Worm (Caenorhabditis elegans): ENCODE results near the gene gana-1.

DNA sequence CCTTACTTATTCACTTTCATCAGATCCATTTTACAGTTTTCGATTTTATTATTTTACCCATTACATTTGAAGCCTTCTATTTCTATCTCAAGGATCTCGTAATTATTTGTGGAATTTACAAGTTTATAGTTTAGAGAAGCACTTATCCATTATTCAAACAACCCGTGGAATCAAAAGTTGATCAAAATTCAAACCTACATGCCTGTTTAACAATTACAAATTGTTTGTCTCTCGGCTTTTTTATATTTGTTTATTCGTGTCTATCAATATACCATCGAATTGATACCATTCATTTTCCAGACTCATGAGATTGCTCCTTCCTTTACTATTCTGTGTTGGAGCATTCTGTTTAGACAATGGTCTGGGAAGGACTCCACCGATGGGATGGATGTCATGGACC lies at the start of gene gana-1:
- no peak for TF ChIP-seq ceh-45 (GFP tag; IDR thresholded peaks at IDR 0.05)
- TF ChIP-seq zip-5 (tag; optimal IDR thresholded peaks at IDR 0.05) = no peak
- no peak for TF ChIP-seq ama-1 (optimal IDR thresholded peaks at IDR 0.05)
- TF ChIP-seq nfya-1 (tag; optimal IDR thresholded peaks at IDR 0.05) = no peak
- TF ChIP-seq ets-4 (tag; optimal IDR thresholded peaks at IDR 0.05) = no peak
- TF ChIP-seq madf-2 (tag; optimal IDR thresholded peaks at IDR 0.05) = no peak
- no peak for TF ChIP-seq unc-55 (GFP tag; optimal IDR thresholded peaks at IDR 0.05)
- TF ChIP-seq ahr-1 (tag; optimal IDR thresholded peaks at IDR 0.05) = no peak
- no peak for TF ChIP-seq ceh-18 (tag; optimal IDR thresholded peaks at IDR 0.05)
